Fruit fly (Drosophila melanogaster) whole organism, embryonic: ENCODE data around the gene Tsp96F.

Experiments
- Bdp1 ChIP-seq: fragments of 200-800 bp; sonication (Bioruptor generic); optimal IDR thresholded peaks from 3 replicates; lab custom pipeline; 2016; ENCODE audit warnings: missing biosample characterization, missing genetic modification characterization
- CG10366 ChIP-seq: fragments of 200-800 bp; sonication (Bioruptor generic); IDR thresholded peaks from 2 replicates; pipeline ENCODE4 v1.3.6; 2022; ENCODE audit warnings: missing biosample characterization, missing genetic modification characterization
- CG10654 ChIP-seq: fragments of 200-800 bp; sonication (Bioruptor generic); optimal IDR thresholded peaks from 2 replicates; lab custom pipeline; 2016; ENCODE audit warnings: missing biosample characterization, missing genetic modification characterization
- CG12744 ChIP-seq: fragments of 200-800 bp; sonication (Bioruptor generic); optimal IDR thresholded peaks from 2 replicates; lab custom pipeline; 2016; ENCODE audit warnings: missing biosample characterization, missing genetic modification characterization
- CG14710 ChIP-seq: fragments of 200-800 bp; sonication (Bioruptor generic); optimal IDR thresholded peaks from 3 replicates; lab custom pipeline; 2019; ENCODE audit warnings: missing biosample characterization, mild to moderate bottlenecking, missing genetic modification characterization, moderate library complexity
- CG1603 ChIP-seq: fragments of 200-800 bp; sonication (Bioruptor generic); optimal IDR thresholded peaks from 2 replicates; lab custom pipeline; 2019; ENCODE audit warnings: missing biosample characterization, mild to moderate bottlenecking, missing genetic modification characterization, moderate library complexity
- CG16815 ChIP-seq: fragments of 200-800 bp; sonication (Bioruptor generic); optimal IDR thresholded peaks from 3 replicates; lab custom pipeline; 2017; ENCODE audit warnings: missing biosample characterization, mild to moderate bottlenecking, missing genetic modification characterization
- CG17568 ChIP-seq: fragments of 200-800 bp; sonication (Bioruptor generic); optimal IDR thresholded peaks from 2 replicates; lab custom pipeline; 2018; ENCODE audit warnings: missing biosample characterization, mild to moderate bottlenecking, missing genetic modification characterization, moderate library complexity
- CG17612 ChIP-seq: fragments of 200-800 bp; sonication (Bioruptor generic); IDR thresholded peaks from 2 replicates; pipeline ENCODE4 v1.3.6; 2022; ENCODE audit warnings: missing biosample characterization, missing genetic modification characterization
- CG2120 ChIP-seq: fragments of 200-800 bp; sonication (Bioruptor generic); optimal IDR thresholded peaks from 3 replicates; lab custom pipeline; 2016; ENCODE audit warnings: missing biosample characterization, missing genetic modification characterization
- CG31388 ChIP-seq: fragments of 200-800 bp; sonication (Bioruptor generic); optimal IDR thresholded peaks from 2 replicates; lab custom pipeline; 2016; ENCODE audit warnings: missing biosample characterization, missing genetic modification characterization
- CG3163 ChIP-seq: fragments of 200-800 bp; sonication (Bioruptor generic); optimal IDR thresholded peaks from 3 replicates; lab custom pipeline; 2016; ENCODE audit warnings: missing biosample characterization, missing genetic modification characterization
- CG7963 ChIP-seq: fragments of 200-800 bp; sonication (Bioruptor generic); IDR thresholded peaks from 3 replicates; pipeline ENCODE4 v1.3.6; 2022; ENCODE audit warnings: missing biosample characterization, missing genetic modification characterization; ENCODE audit not compliant: partially characterized antibody
- CG8478 ChIP-seq: fragments of >200 bp; optimal IDR thresholded peaks from 2 replicates; lab custom pipeline; 2018
- CG9215 ChIP-seq: fragments of 200-800 bp; sonication (Bioruptor generic); IDR thresholded peaks from 2 replicates; pipeline ENCODE4 v1.3.6; 2022; ENCODE audit warnings: missing biosample characterization, missing genetic modification characterization
- CG9876 ChIP-seq: fragments of 200-800 bp; sonication (Bioruptor generic); optimal IDR thresholded peaks from 2 replicates; lab custom pipeline; 2016; ENCODE audit warnings: missing biosample characterization, missing genetic modification characterization
- CrebB ChIP-seq: fragments of 200-800 bp; sonication (Bioruptor generic); optimal IDR thresholded peaks from 3 replicates; lab custom pipeline; 2018; ENCODE audit warnings: missing biosample characterization, mild to moderate bottlenecking, missing genetic modification characterization
- ERR ChIP-seq: fragments of 200-800 bp; sonication (Bioruptor generic); optimal IDR thresholded peaks from 2 replicates; lab custom pipeline; 2016; ENCODE audit warnings: missing biosample characterization, missing genetic modification characterization
- Eip74EF ChIP-seq, 2 experiments: fragments of 200-800 bp in 1 of 2; fragments of >200 bp in 1 of 2; sonication (Bioruptor generic) in 1 of 2; optimal IDR thresholded peaks; 2 replicates each; lab custom pipeline; 2017 to 2019; ENCODE audit warnings: missing biosample characterization in 2 of 2, missing genetic modification characterization in 2 of 2, mild to moderate bottlenecking in 1 of 2, moderate library complexity in 1 of 2
- Gug ChIP-seq: fragments of 200-800 bp; sonication (Bioruptor generic); IDR thresholded peaks from 4 replicates; pipeline ENCODE4 v1.3.6; 2022; ENCODE audit warnings: missing biosample characterization, missing genetic modification characterization
- HLHmδ ChIP-seq: fragments of 200-800 bp; sonication (Bioruptor generic); optimal IDR thresholded peaks from 2 replicates; lab custom pipeline; 2018; ENCODE audit warnings: missing biosample characterization, mild to moderate bottlenecking, missing genetic modification characterization, moderate library complexity
- Hand ChIP-seq: fragments of 200-800 bp; sonication (Bioruptor generic); optimal IDR thresholded peaks from 2 replicates; lab custom pipeline; 2017; ENCODE audit warnings: mild to moderate bottlenecking, missing biosample characterization, missing genetic modification reagents, missing genetic modification characterization
- Hey ChIP-seq: fragments of 200-800 bp; sonication (Bioruptor generic); optimal IDR thresholded peaks from 3 replicates; lab custom pipeline; 2018; ENCODE audit warnings: missing biosample characterization, mild to moderate bottlenecking, missing genetic modification characterization
- Hr3 ChIP-seq: fragments of 200-800 bp; sonication (Bioruptor generic); optimal IDR thresholded peaks from 3 replicates; lab custom pipeline; 2016; ENCODE audit warnings: missing biosample characterization, missing genetic modification characterization
- Kr ChIP-seq: fragments of 200-800 bp; sonication (Bioruptor generic); optimal IDR thresholded peaks from 2 replicates; lab custom pipeline; 2017; ENCODE audit warnings: missing biosample characterization, mild to moderate bottlenecking, missing genetic modification characterization
- Opbp ChIP-seq: fragments of 200-800 bp; sonication (Bioruptor generic); IDR thresholded peaks from 3 replicates; pipeline ENCODE4 v1.3.6; 2022; ENCODE audit warnings: missing biosample characterization, missing genetic modification characterization; ENCODE audit not compliant: partially characterized antibody
- Ptx1 ChIP-seq: fragments of 200-800 bp; sonication (Bioruptor generic); IDR thresholded peaks from 2 replicates; pipeline ENCODE4 v1.3.6; 2022; ENCODE audit warnings: missing biosample characterization, missing genetic modification characterization
- Rx ChIP-seq: fragments of 200-800 bp; sonication (Bioruptor generic); IDR thresholded peaks from 2 replicates; pipeline ENCODE4 v1.3.6; 2022; ENCODE audit warnings: missing biosample characterization, missing genetic modification characterization
- Sox102F ChIP-seq: fragments of 200-800 bp; sonication (Bioruptor generic); optimal IDR thresholded peaks from 2 replicates; lab custom pipeline; 2018; ENCODE audit warnings: missing biosample characterization, mild to moderate bottlenecking, missing genetic modification characterization, moderate library complexity
- Trl ChIP-seq, 3 experiments: fragments of >200 bp in 2 of 3; fragments of 200-800 bp in 1 of 3; sonication (Bioruptor generic) in 1 of 3; optimal IDR thresholded peaks; 2 replicates in 1 of 3; 3 replicates in 2 of 3; lab custom pipeline; 2016 to 2017; ENCODE audit warnings: missing biosample characterization in 1 of 3, missing genetic modification characterization in 1 of 3
- abd-A ChIP-seq: fragments of 200-800 bp; sonication (Bioruptor generic); optimal IDR thresholded peaks from 3 replicates; lab custom pipeline; 2019; ENCODE audit warnings: missing biosample characterization, mild to moderate bottlenecking, missing genetic modification characterization, moderate library complexity
- ac ChIP-seq: fragments of 200-800 bp; sonication (Bioruptor generic); optimal IDR thresholded peaks from 3 replicates; lab custom pipeline; 2017; ENCODE audit warnings: missing biosample characterization, mild to moderate bottlenecking, missing genetic modification characterization
- ara ChIP-seq: fragments of 200-800 bp; sonication (Bioruptor generic); IDR thresholded peaks from 2 replicates; pipeline ENCODE4 v1.3.6; 2022; ENCODE audit warnings: missing biosample characterization, missing genetic modification characterization
- cad ChIP-seq: fragments of >200 bp; optimal IDR thresholded peaks from 2 replicates; lab custom pipeline; 2017; ENCODE audit warnings: missing biosample characterization, missing genetic modification characterization
- chn ChIP-seq: fragments of 200-800 bp; sonication (Bioruptor generic); optimal IDR thresholded peaks from 2 replicates; lab custom pipeline; 2016; ENCODE audit warnings: missing biosample characterization, missing genetic modification characterization
- gcm2 ChIP-seq: fragments of 200-800 bp; sonication (Bioruptor generic); optimal IDR thresholded peaks from 2 replicates; lab custom pipeline; 2016; ENCODE audit warnings: missing biosample characterization, missing genetic modification characterization
- grn ChIP-seq: fragments of 200-800 bp; sonication (Bioruptor generic); optimal IDR thresholded peaks from 3 replicates; lab custom pipeline; 2017; ENCODE audit warnings: missing biosample characterization, missing genetic modification characterization
- gsb-n ChIP-seq: fragments of 200-800 bp; sonication (Bioruptor generic); optimal IDR thresholded peaks from 3 replicates; lab custom pipeline; 2018; ENCODE audit warnings: missing biosample characterization, mild to moderate bottlenecking, missing genetic modification characterization
- gt ChIP-seq: fragments of 200-800 bp; sonication (Bioruptor generic); IDR thresholded peaks from 2 replicates; pipeline ENCODE4 v1.3.6; 2022; ENCODE audit warnings: missing biosample characterization, missing genetic modification characterization
- insv ChIP-seq, 2 experiments: fragments of 200-800 bp; sonication (Bioruptor generic); optimal IDR thresholded peaks; 3 replicates each; lab custom pipeline; 2016 to 2018; ENCODE audit warnings: missing biosample characterization in 2 of 2, missing genetic modification characterization in 2 of 2
- jing ChIP-seq: fragments of 200-800 bp; sonication (Bioruptor generic); optimal IDR thresholded peaks from 2 replicates; lab custom pipeline; 2018; ENCODE audit warnings: missing biosample characterization, mild to moderate bottlenecking, missing genetic modification characterization
- kah ChIP-seq: fragments of 200-800 bp; sonication (Bioruptor generic); optimal IDR thresholded peaks from 2 replicates; lab custom pipeline; 2018; ENCODE audit warnings: missing biosample characterization, mild to moderate bottlenecking, missing genetic modification characterization
- org-1 ChIP-seq: fragments of 200-800 bp; sonication (Bioruptor generic); optimal IDR thresholded peaks from 2 replicates; lab custom pipeline; 2017; ENCODE audit warnings: missing biosample characterization, missing genetic modification characterization
- rib ChIP-seq: fragments of 200-800 bp; sonication (Bioruptor generic); IDR thresholded peaks from 2 replicates; pipeline ENCODE4 v1.3.6; 2022; ENCODE audit warnings: missing biosample characterization, missing genetic modification characterization
- row ChIP-seq: fragments of 200-800 bp; sonication (Bioruptor generic); IDR thresholded peaks from 3 replicates; pipeline ENCODE4 v1.3.6; 2022; ENCODE audit warnings: missing biosample characterization, missing genetic modification characterization
- run ChIP-seq: fragments of 200-800 bp; sonication (Bioruptor generic); optimal IDR thresholded peaks from 3 replicates; lab custom pipeline; 2018; ENCODE audit warnings: missing biosample characterization, mild to moderate bottlenecking, missing genetic modification characterization
- sens ChIP-seq: fragments of 200-800 bp; sonication (Bioruptor generic); peaks from one replicate; lab custom pipeline; 2016; ENCODE audit warnings: missing biosample characterization, missing genetic modification characterization
- twi ChIP-seq: fragments of 200-800 bp; optimal IDR thresholded peaks from 2 replicates; lab custom pipeline; 2019; ENCODE audit warnings: missing biosample characterization, mild to moderate bottlenecking, missing genetic modification characterization, moderate library complexity
- vnd ChIP-seq: fragments of 200-800 bp; sonication (Bioruptor generic); IDR thresholded peaks from 3 replicates; pipeline ENCODE4 v1.3.6; 2022; ENCODE audit warnings: missing biosample characterization, missing genetic modification characterization; ENCODE audit not compliant: partially characterized antibody
- wek ChIP-seq: fragments of 200-800 bp; sonication (Bioruptor generic); optimal IDR thresholded peaks from 3 replicates; lab custom pipeline; 2018; ENCODE audit warnings: missing biosample characterization, mild to moderate bottlenecking, missing genetic modification characterization, moderate library complexity
- wor ChIP-seq: fragments of 200-800 bp; sonication (Bioruptor generic); IDR thresholded peaks from 2 replicates; pipeline ENCODE4 v1.3.6; 2022; ENCODE audit warnings: missing biosample characterization, missing genetic modification characterization
- zen2 ChIP-seq: fragments of 200-800 bp; sonication (Bioruptor generic); IDR thresholded peaks from 3 replicates; pipeline ENCODE4 v1.3.6; 2022; ENCODE audit warnings: missing biosample characterization, missing genetic modification characterization; ENCODE audit not compliant: partially characterized antibody

Gene Tsp96F

DNA sequence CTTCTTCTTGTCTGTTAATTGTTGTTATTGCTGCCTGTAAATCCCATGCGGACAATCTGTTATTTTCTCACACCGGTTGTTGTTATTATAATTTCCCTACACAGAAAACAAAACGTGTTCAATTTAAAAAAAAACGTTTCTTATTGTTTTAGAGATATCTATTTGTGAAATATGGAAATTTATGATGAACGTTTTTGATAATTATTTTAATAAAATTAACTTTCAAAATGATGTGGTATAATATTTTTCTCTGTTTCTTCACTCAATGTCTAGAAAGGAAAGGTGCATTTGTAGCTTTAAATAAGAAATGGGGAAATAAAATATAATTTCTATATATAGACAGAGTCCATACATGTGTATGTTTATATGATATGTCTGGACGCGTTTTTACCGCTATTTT lies 3.1 kb upstream of the Tsp96F start (continued):
- TF ChIP-seq CG17612: no peak
- TF ChIP-seq run (tag; lab: Kevin White, UChicago): peak; percentile 69
- no peak for TF ChIP-seq Rx (GFP tag; lab: Robert Waterston, UW)
- TF ChIP-seq abd-A: no peak
- no peak for TF ChIP-seq chn (GFP tag; lab: Kevin White, UChicago)
- no peak for TF ChIP-seq gt (GFP tag; lab: Robert Waterston, UW)
- TF ChIP-seq CG10366 (GFP tag; lab: Robert Waterston, UW): peak; percentile 11; the same call in 1 of the 2 replicates
- peak; percentile 63 for TF ChIP-seq twi
- no peak for TF ChIP-seq CrebB (tag; lab: Kevin White, UChicago)
- TF ChIP-seq CG31388 (GFP tag; lab: Kevin White, UChicago): no peak
- no peak for TF ChIP-seq CG17568
- peak; percentile 68 for TF ChIP-seq Hr3 (GFP tag; lab: Kevin White, UChicago)
- TF ChIP-seq Hey (tag; lab: Kevin White, UChicago): no peak
- TF ChIP-seq Eip74EF (GFP tag; optimal IDR thresholded peaks at IDR 0.05; lab: Kevin White, UChicago): peak in 1 of 2 experiments; percentile 67
- TF ChIP-seq vnd: no peak
- peak; percentile 30 for TF ChIP-seq org-1 (GFP tag; lab: Kevin White, UChicago)
- TF ChIP-seq insv (GFP tag; optimal IDR thresholded peaks at IDR 0.05; lab: Kevin White, UChicago): no peak
- TF ChIP-seq ac (GFP tag; lab: Kevin White, UChicago): no peak
- TF ChIP-seq gsb-n (tag; lab: Kevin White, UChicago): peak; percentile 91
- TF ChIP-seq Opbp (GFP tag; lab: Robert Waterston, UW): no peak
- no peak for TF ChIP-seq Trl (optimal IDR thresholded peaks at IDR 0.05; lab: Kevin White, UChicago)
- TF ChIP-seq Trl (GFP tag; optimal IDR thresholded peaks at IDR 0.05; lab: Kevin White, UChicago): no peak
- peak; percentile 56 for TF ChIP-seq row (GFP tag; lab: Robert Waterston, UW)
- peak; percentile 49 for TF ChIP-seq Ptx1 (GFP tag; lab: Robert Waterston, UW)
- no peak for TF ChIP-seq CG8478 (lab: Kevin White, UChicago)
- peak; percentile 30 for TF ChIP-seq CG16815 (GFP tag; lab: Kevin White, UChicago)
- no peak for TF ChIP-seq CG7963
- peak; percentile 88 for TF ChIP-seq Sox102F (GFP tag; lab: Kevin White, UChicago)
- TF ChIP-seq CG3163 (GFP tag; lab: Kevin White, UChicago): no peak
- TF ChIP-seq Gug (GFP tag; lab: Robert Waterston, UW): no peak
- no peak for TF ChIP-seq Bdp1 (GFP tag; lab: Kevin White, UChicago)
- TF ChIP-seq CG2120 (GFP tag; lab: Kevin White, UChicago): peak; percentile 3
- no peak for TF ChIP-seq rib (GFP tag; lab: Robert Waterston, UW)
- TF ChIP-seq gcm2: no peak
- TF ChIP-seq Kr: no peak
- TF ChIP-seq HLHmδ (GFP tag; lab: Kevin White, UChicago): no peak
- TF ChIP-seq CG14710 (tag; lab: Kevin White, UChicago): peak; percentile 88
- TF ChIP-seq CG9215 (GFP tag; lab: Robert Waterston, UW): no peak
- TF ChIP-seq wor (GFP tag; lab: Robert Waterston, UW): no peak
- no peak for TF ChIP-seq Hand (GFP tag; lab: Kevin White, UChicago)
- TF ChIP-seq cad (GFP tag; lab: Kevin White, UChicago): no peak
- TF ChIP-seq zen2 (GFP tag; lab: Robert Waterston, UW): no peak
- no peak for TF ChIP-seq jing
- TF ChIP-seq kah (GFP tag; lab: Kevin White, UChicago): peak; percentile 48
- no peak for TF ChIP-seq CG1603 (tag; lab: Kevin White, UChicago)
- peak; percentile 93 for TF ChIP-seq sens (GFP tag; lab: Kevin White, UChicago)
- TF ChIP-seq CG10654 (GFP tag; lab: Kevin White, UChicago): peak; percentile 35
- peak; percentile 44; the same call in 1 of the 2 replicates for TF ChIP-seq ara (GFP tag; lab: Robert Waterston, UW)
- TF ChIP-seq ERR (GFP tag; lab: Kevin White, UChicago): no peak
- TF ChIP-seq wek (GFP tag; lab: Kevin White, UChicago): no peak
- no peak for TF ChIP-seq CG12744 (GFP tag; lab: Kevin White, UChicago)
- no peak for TF ChIP-seq grn (GFP tag; lab: Kevin White, UChicago)
- no peak for TF ChIP-seq CG9876 (GFP tag; lab: Kevin White, UChicago)
